Worm (Caenorhabditis elegans): ENCODE measurements around the gene M151.7.

DNA sequence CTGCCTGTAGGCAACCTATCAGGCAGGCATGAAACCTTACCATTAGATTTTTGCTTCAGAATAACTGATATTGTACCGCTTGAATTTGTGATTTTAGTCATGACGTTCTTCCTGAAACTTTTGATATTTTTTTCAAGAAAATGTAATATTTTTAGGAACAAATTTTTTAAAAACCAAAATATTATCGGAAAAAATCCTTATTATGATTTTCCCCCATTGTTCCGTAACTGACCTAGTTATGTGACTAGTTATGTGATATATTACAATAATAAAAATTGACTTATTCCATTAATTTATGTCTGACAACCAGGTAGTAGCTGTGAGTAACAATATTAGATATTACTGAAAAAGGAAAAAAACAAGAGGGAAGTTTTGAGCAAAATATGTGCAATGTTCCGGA lies 48.8 kb downstream of the M151.7 start, which contains the start of gene srx-98:
- TF ChIP-seq ztf-4 (tag; optimal IDR thresholded peaks at IDR 0.05) (no peak), ZK546.5 (tag; optimal IDR thresholded peaks at IDR 0.05) (no peak), ztf-11 (tag; optimal IDR thresholded peaks at IDR 0.05) (no peak), ceh-82 (tag; optimal IDR thresholded peaks at IDR 0.05) (no peak), ama-1 (optimal IDR thresholded peaks at IDR 0.05) (no peak), nhr-77 (tag; optimal IDR thresholded peaks at IDR 0.05) (no peak), lin-13 (GFP tag; optimal IDR thresholded peaks at IDR 0.05) (no peak), lsy-2 (tag; optimal IDR thresholded peaks at IDR 0.05) (no peak), zag-1 (tag; optimal IDR thresholded peaks at IDR 0.05) (no peak), nhr-6 (tag; optimal IDR thresholded peaks at IDR 0.05) (no peak), mdl-1 (tag; optimal IDR thresholded peaks at IDR 0.05) (no peak), nhr-25 (tag; optimal IDR thresholded peaks at IDR 0.05) (no peak), egl-27 (tag; optimal IDR thresholded peaks at IDR 0.05) (no peak)

All from whole organism, L2 larva.